Fruit fly (Drosophila melanogaster): Measurements from ENCODE around the gene CG42394.

CG42394 gene

dm6 chr3R:10884031-10884677, 34.5 kb downstream of the CG42394 start (continued):
- no peak; the same call in 1 of the 2 replicates for TF ChIP-seq amos (GFP tag; IDR thresholded peaks at IDR 0.05; ENCODE audit: partially characterized antibody)
- TF ChIP-seq CG4282 (GFP tag; optimal IDR thresholded peaks at IDR 0.05): no peak
- TF ChIP-seq fru (optimal IDR thresholded peaks at IDR 0.05): no peak
- peak; percentile 83 for TF ChIP-seq HHEX (GFP tag; optimal IDR thresholded peaks at IDR 0.05)
- TF ChIP-seq Mad (GFP tag; optimal IDR thresholded peaks at IDR 0.05): no peak
- TF ChIP-seq CG1602 (GFP tag; optimal IDR thresholded peaks at IDR 0.05): peak; percentile 19
- peak; percentile 61 for TF ChIP-seq salm (tag; optimal IDR thresholded peaks at IDR 0.05)
- peak; percentile 85 for TF ChIP-seq CG6175 (GFP tag; IDR thresholded peaks at IDR 0.05)
- peak; percentile 51 for TF ChIP-seq CG10274 (GFP tag; optimal IDR thresholded peaks at IDR 0.05)
- no peak for TF ChIP-seq CG15601 (tag; optimal IDR thresholded peaks at IDR 0.05)
- TF ChIP-seq nerfin-2 (GFP tag; IDR thresholded peaks at IDR 0.05; ENCODE audit: partially characterized antibody): no peak
- peak; percentile 74 for TF ChIP-seq CG13894 (tag; optimal IDR thresholded peaks at IDR 0.05)
- TF ChIP-seq zen (tag; optimal IDR thresholded peaks at IDR 0.05): peak; percentile 62
- TF ChIP-seq esg (GFP tag; conservative IDR thresholded peaks at IDR 0.05): peak; percentile 64
- TF ChIP-seq CG9727 (GFP tag; optimal IDR thresholded peaks at IDR 0.05): peak; percentile 77
- no peak for TF ChIP-seq Elba2 (GFP tag; optimal IDR thresholded peaks at IDR 0.05)
- TF ChIP-seq slp2 (GFP tag; optimal IDR thresholded peaks at IDR 0.05): no peak
- TF ChIP-seq tx (GFP tag; optimal IDR thresholded peaks at IDR 0.05): no peak
- TF ChIP-seq az2 (GFP tag; optimal IDR thresholded peaks at IDR 0.05): peak; percentile 42
- peak; percentile 83 for TF ChIP-seq HLH3B (GFP tag; IDR thresholded peaks at IDR 0.05)
- TF ChIP-seq CHES-1-like (GFP tag; optimal IDR thresholded peaks at IDR 0.05): no peak
- TF ChIP-seq CG6654 (GFP tag; optimal IDR thresholded peaks at IDR 0.05): no peak
- TF ChIP-seq ara (GFP tag; IDR thresholded peaks at IDR 0.05): peak; percentile 59; the same call in 1 of the 2 replicates
- no peak for TF ChIP-seq nom (GFP tag; optimal IDR thresholded peaks at IDR 0.05)
- peak; percentile 65 for TF ChIP-seq cas (GFP tag; IDR thresholded peaks at IDR 0.05)
- TF ChIP-seq ac (GFP tag; optimal IDR thresholded peaks at IDR 0.05): no peak
- peak; percentile 60 for TF ChIP-seq CG4820 (GFP tag; optimal IDR thresholded peaks at IDR 0.05)
- TF ChIP-seq fd96Cb (tag; optimal IDR thresholded peaks at IDR 0.05): peak; percentile 58
- peak; percentile 2 for TF ChIP-seq jing (GFP tag; optimal IDR thresholded peaks at IDR 0.05)
- TF ChIP-seq dan (GFP tag; IDR thresholded peaks at IDR 0.05): no peak
- TF ChIP-seq NK7.1 (GFP tag; optimal IDR thresholded peaks at IDR 0.05): no peak
- peak; percentile 90 for TF ChIP-seq ase (GFP tag; IDR thresholded peaks at IDR 0.05)
- TF ChIP-seq HLHmδ (GFP tag; optimal IDR thresholded peaks at IDR 0.05): no peak
- peak; percentile 52 for TF ChIP-seq CG17328 (GFP tag; IDR thresholded peaks at IDR 0.05)
- peak; percentile 66 for TF ChIP-seq CG17829 (tag; optimal IDR thresholded peaks at IDR 0.05)
- peak; percentile 74 for TF ChIP-seq CG5180 (GFP tag; optimal IDR thresholded peaks at IDR 0.05)
- no peak for TF ChIP-seq cad (GFP tag; optimal IDR thresholded peaks at IDR 0.05)
- TF ChIP-seq her (GFP tag; optimal IDR thresholded peaks at IDR 0.05): no peak
- TF ChIP-seq eyg (GFP tag; optimal IDR thresholded peaks at IDR 0.05): no peak
- TF ChIP-seq so (GFP tag; IDR thresholded peaks at IDR 0.05): peak; percentile 60; the same call in 1 of the 3 replicates
- TF ChIP-seq CG1603 (tag; optimal IDR thresholded peaks at IDR 0.05): peak; percentile 58
- TF ChIP-seq Drgx (GFP tag; IDR thresholded peaks at IDR 0.05): peak; percentile 78
- TF ChIP-seq CG8281 (tag; optimal IDR thresholded peaks at IDR 0.05): peak; percentile 54
- TF ChIP-seq CG3163 (GFP tag; optimal IDR thresholded peaks at IDR 0.05): no peak
- no peak for TF ChIP-seq CG2202 (tag; optimal IDR thresholded peaks at IDR 0.05)
- TF ChIP-seq sens (GFP tag): peak; percentile 78
- no peak for TF ChIP-seq CG8089 (GFP tag; optimal IDR thresholded peaks at IDR 0.05)
- peak; percentile 90 for TF ChIP-seq CG14441 (GFP tag; IDR thresholded peaks at IDR 0.05)
- peak; percentile 52 for TF ChIP-seq CrebB (tag; optimal IDR thresholded peaks at IDR 0.05)
- TF ChIP-seq D19A (tag; optimal IDR thresholded peaks at IDR 0.05): peak; percentile 82
- TF ChIP-seq CG7963 (GFP tag; IDR thresholded peaks at IDR 0.05; ENCODE audit: partially characterized antibody): no peak

Data from whole organism, embryonic.